Worm (Caenorhabditis elegans): ENCODE data around the gene R107.9.

ce11 chrIII:9004658-9005057 is 33.1 kb upstream of the R107.9 start:
- TF ChIP-seq ama-1 (optimal IDR thresholded peaks at IDR 0.05) (no peak), ceh-13 (GFP tag; optimal IDR thresholded peaks at IDR 0.05) (no peak), ets-7 (tag; optimal IDR thresholded peaks at IDR 0.05) (no peak), aly-1 (tag; optimal IDR thresholded peaks at IDR 0.05) (no peak), hmg-4 (GFP tag; optimal IDR thresholded peaks at IDR 0.05) (no peak), tbx-11 (GFP tag; IDR thresholded peaks at IDR 0.05) (no peak), flt-1 (GFP tag; IDR thresholded peaks at IDR 0.05) (no peak)

Measured in whole organism, early embryonic.